Fruit fly (Drosophila melanogaster): ENCODE measurements around the gene c11.1.

c11.1 gene

DNA sequence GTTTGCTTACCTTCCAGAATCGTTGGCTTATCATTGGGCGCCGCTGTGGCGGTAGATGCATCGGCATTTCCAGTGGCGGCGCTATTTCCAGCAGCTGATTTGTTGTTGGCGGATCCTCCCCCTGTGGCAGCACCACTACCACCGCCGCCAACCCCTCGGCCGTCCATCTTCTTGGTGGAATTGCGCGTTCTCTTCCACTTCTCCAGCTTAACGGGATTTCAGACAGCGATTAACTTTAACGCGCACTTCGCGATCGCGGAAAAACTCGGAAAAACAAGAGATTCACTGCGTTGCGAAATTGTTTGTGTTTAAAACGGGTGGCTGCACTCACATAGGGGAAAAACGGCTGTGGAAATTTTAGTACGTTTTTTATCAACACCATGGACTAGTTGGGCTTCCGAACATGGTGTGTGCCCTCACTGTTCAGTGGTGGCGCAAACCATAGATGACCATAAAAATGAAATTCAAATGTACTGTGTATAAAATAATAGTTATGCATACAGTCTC is at the start of gene c11.1 (continued):
- TF ChIP-seq maf-S (GFP tag; optimal IDR thresholded peaks at IDR 0.05) = no peak
- TF ChIP-seq Dbx (GFP tag; IDR thresholded peaks at IDR 0.05) = no peak
- TF ChIP-seq Poxn (GFP tag; IDR thresholded peaks at IDR 0.05) = no peak
- no peak for TF ChIP-seq Hr3 (GFP tag; optimal IDR thresholded peaks at IDR 0.05)
- no peak for TF ChIP-seq fd102C (GFP tag; optimal IDR thresholded peaks at IDR 0.05)
- no peak for TF ChIP-seq en (GFP tag; optimal IDR thresholded peaks at IDR 0.05)
- peak; percentile 35; the same call in 2 of the 3 replicates for TF ChIP-seq row (GFP tag; IDR thresholded peaks at IDR 0.05)
- no peak for TF ChIP-seq shn (GFP tag; optimal IDR thresholded peaks at IDR 0.05)
- peak; percentile 15 for TF ChIP-seq grau (tag; optimal IDR thresholded peaks at IDR 0.05)
- no peak for TF ChIP-seq odd (GFP tag; optimal IDR thresholded peaks at IDR 0.05)
- TF ChIP-seq CG30020 (tag; optimal IDR thresholded peaks at IDR 0.05) = no peak
- TF ChIP-seq grn (GFP tag; optimal IDR thresholded peaks at IDR 0.05) = no peak
- TF ChIP-seq Med (GFP tag) = peak; percentile 67
- TF ChIP-seq Sry-δ (GFP tag; optimal IDR thresholded peaks at IDR 0.05) = peak; percentile 30
- no peak for TF ChIP-seq Xrp1 (GFP tag; IDR thresholded peaks at IDR 0.05)
- peak; percentile 50 for TF ChIP-seq trem (tag; optimal IDR thresholded peaks at IDR 0.05)
- TF ChIP-seq slp2 (GFP tag; optimal IDR thresholded peaks at IDR 0.05) = no peak
- no peak for TF ChIP-seq CG6654 (GFP tag; optimal IDR thresholded peaks at IDR 0.05)
- no peak for TF ChIP-seq ttk (GFP tag; IDR thresholded peaks at IDR 0.05)
- peak; percentile 29; the same call in 1 of the 3 replicates for TF ChIP-seq CG16813 (GFP tag; IDR thresholded peaks at IDR 0.05; ENCODE audit: partially characterized antibody)
- 0 out of 2 replicates have a peak, but pooled peaks have one; percentile 18 for TF ChIP-seq ssp (GFP tag; IDR thresholded peaks at IDR 0.05)
- TF ChIP-seq CG13287 (GFP tag; IDR thresholded peaks at IDR 0.05; ENCODE audit: partially characterized antibody) = peak; percentile 47; the same call in 1 of the 2 replicates
- TF ChIP-seq CG8089 (GFP tag; optimal IDR thresholded peaks at IDR 0.05) = no peak
- no peak for TF ChIP-seq nerfin-2 (GFP tag; IDR thresholded peaks at IDR 0.05; ENCODE audit: partially characterized antibody)
- peak; percentile 87 for TF ChIP-seq pita (GFP tag; optimal IDR thresholded peaks at IDR 0.05)
- no peak for TF ChIP-seq CG8765 (GFP tag; IDR thresholded peaks at IDR 0.05)
- TF ChIP-seq CG31224 (GFP tag; IDR thresholded peaks at IDR 0.05) = no peak
- TF ChIP-seq cg (GFP tag; optimal IDR thresholded peaks at IDR 0.05) = peak; percentile 35
- 0 out of 2 replicates have a peak, but pooled peaks have one; percentile 19 for TF ChIP-seq Adf1 (GFP tag; IDR thresholded peaks at IDR 0.05)
- TF ChIP-seq CG16863 (GFP tag; optimal IDR thresholded peaks at IDR 0.05) = no peak
- TF ChIP-seq Mad (GFP tag; optimal IDR thresholded peaks at IDR 0.05) = no peak
- peak; percentile 38 for TF ChIP-seq CG14710 (tag; optimal IDR thresholded peaks at IDR 0.05)
- peak; percentile 49 for TF ChIP-seq sug (tag; optimal IDR thresholded peaks at IDR 0.05)
- no peak for TF ChIP-seq CG4707 (GFP tag; optimal IDR thresholded peaks at IDR 0.05)
- no peak for TF ChIP-seq eve (GFP tag; optimal IDR thresholded peaks at IDR 0.05)
- TF ChIP-seq pan (optimal IDR thresholded peaks at IDR 0.05) = no peak
- no peak for TF ChIP-seq pan (GFP tag; optimal IDR thresholded peaks at IDR 0.05 in 1 of 2, IDR thresholded peaks at IDR 0.05 in 1 of 2)
- TF ChIP-seq Camta (GFP tag; optimal IDR thresholded peaks at IDR 0.05) = no peak
- peak; percentile 35; the same call in 1 of the 3 replicates for TF ChIP-seq Aef1 (GFP tag; IDR thresholded peaks at IDR 0.05)
- TF ChIP-seq Stat92E (GFP tag; optimal IDR thresholded peaks at IDR 0.05) = no peak
- TF ChIP-seq CrebB (tag; optimal IDR thresholded peaks at IDR 0.05) = no peak
- TF ChIP-seq Oaz (GFP tag; IDR thresholded peaks at IDR 0.05) = no peak
- no peak for TF ChIP-seq Chrac-16 (GFP tag; optimal IDR thresholded peaks at IDR 0.05)
- no peak for TF ChIP-seq fd64A (GFP tag; optimal IDR thresholded peaks at IDR 0.05)
- no peak for TF ChIP-seq ap (GFP tag; IDR thresholded peaks at IDR 0.05)
- no peak for TF ChIP-seq ATbp (GFP tag; optimal IDR thresholded peaks at IDR 0.05)
- no peak for TF ChIP-seq Ets65A (GFP tag)
- no peak for TF ChIP-seq lbe (GFP tag; optimal IDR thresholded peaks at IDR 0.05)
- no peak for TF ChIP-seq sima (GFP tag; optimal IDR thresholded peaks at IDR 0.05)
- TF ChIP-seq salm (tag; optimal IDR thresholded peaks at IDR 0.05) = no peak
- no peak for TF ChIP-seq Hmr (GFP tag; optimal IDR thresholded peaks at IDR 0.05)
- TF ChIP-seq CG11398 (GFP tag; optimal IDR thresholded peaks at IDR 0.05) = no peak

Data from whole organism, embryonic.